Fruit fly (Drosophila melanogaster) whole organism: ENCODE results near the gene Mrgn1.

ENCODE experiments used
- Dll ChIP-seq: fragments of >200 bp; optimal IDR thresholded peaks from 2 replicates; lab custom pipeline; 2017
- pan ChIP-seq: fragments of >200 bp; optimal IDR thresholded peaks from 2 replicates; lab custom pipeline; 2017

DNA sequence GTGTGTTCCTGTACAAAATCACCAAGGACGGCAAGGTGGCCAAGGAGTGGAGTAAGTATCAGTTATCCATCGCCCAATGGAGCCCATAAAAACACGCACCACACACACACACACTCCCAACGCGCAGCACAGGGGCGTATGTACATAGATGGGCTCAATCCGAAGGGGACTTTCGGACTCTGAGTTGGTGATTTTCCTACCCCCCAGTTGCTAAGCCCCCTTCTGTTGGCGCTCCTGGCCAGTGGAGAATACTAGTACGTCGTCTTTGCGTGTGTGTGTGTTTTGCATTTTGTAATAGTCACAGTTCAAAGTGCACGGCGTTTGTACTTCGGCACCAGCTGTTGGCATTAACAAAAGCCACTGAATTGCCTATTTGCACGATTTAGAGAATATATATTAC, 18.3 kb upstream of the Mrgn1 start:
- TF ChIP-seq Dll = no peak
- no peak for TF ChIP-seq pan (lab: Kevin White, UChicago)
